Fruit fly (Drosophila melanogaster) whole organism: Measurements from ENCODE around the gene APC7.

ENCODE experiments used
- CG8478 ChIP-seq: fragments of >200 bp; optimal IDR thresholded peaks from 2 replicates; lab custom pipeline; 2018; ENCODE audit warnings: inconsistent platforms
- Dll ChIP-seq: fragments of >200 bp; optimal IDR thresholded peaks from 2 replicates; lab custom pipeline; 2017
- EcR ChIP-seq, 2 experiments: fragments of >200 bp; optimal IDR thresholded peaks; 2 replicates each; lab custom pipeline; 2017; ENCODE audit warnings: missing biosample characterization in 2 of 2, missing genetic modification characterization in 2 of 2, missing genetic modification reagents in 2 of 2
- pan ChIP-seq: fragments of >200 bp; optimal IDR thresholded peaks from 2 replicates; lab custom pipeline; 2017
- psq ChIP-seq: fragments of >200 bp; optimal IDR thresholded peaks from 2 replicates; lab custom pipeline; 2017

- TF ChIP-seq pan: no peak
- no peak for TF ChIP-seq psq (lab: Kevin White, UChicago)
- TF ChIP-seq Dll (lab: Kevin White, UChicago): no peak
- TF ChIP-seq EcR (GFP tag; optimal IDR thresholded peaks at IDR 0.05; lab: Kevin White, UChicago): no peak
- TF ChIP-seq CG8478: no peak
These were observed 14.9 kb downstream of the APC7 start for dm6 chrX:6611831-6612230.
